Worm (Caenorhabditis elegans): ENCODE measurements around the gene irld-38.

- TF ChIP-seq blmp-1 (tag; optimal IDR thresholded peaks at IDR 0.05) (no peak), nhr-76 (tag; optimal IDR thresholded peaks at IDR 0.05) (no peak)
Measured at ce11 chrV:3024274-3024673, 8.0 kb downstream of the irld-38 start, which contains the start of gene asp-8.

All from whole organism, mixed stage, embryonic.